Fruit fly (Drosophila melanogaster) whole organism, embryonic: ENCODE data around the gene CG15517.

Experiments
- CG10462 ChIP-seq: fragments of 200-800 bp; sonication (Bioruptor generic); optimal IDR thresholded peaks from 2 replicates; lab custom pipeline; 2016; ENCODE audit warnings: missing biosample characterization, missing genetic modification characterization
- CG12104 ChIP-seq: fragments of 200-800 bp; sonication (Bioruptor generic); optimal IDR thresholded peaks from 3 replicates; lab custom pipeline; 2016; ENCODE audit warnings: missing biosample characterization, missing genetic modification characterization
- CG12155 ChIP-seq: fragments of 200-800 bp; sonication (Bioruptor generic); optimal IDR thresholded peaks from 3 replicates; lab custom pipeline; 2016; ENCODE audit warnings: missing biosample characterization, missing genetic modification characterization
- CG12219 ChIP-seq: fragments of 200-800 bp; sonication (Bioruptor generic); optimal IDR thresholded peaks from 3 replicates; lab custom pipeline; 2018; ENCODE audit warnings: missing biosample characterization, mild to moderate bottlenecking, missing genetic modification characterization
- CG15269 ChIP-seq: fragments of 200-800 bp; sonication (Bioruptor generic); optimal IDR thresholded peaks from 2 replicates; lab custom pipeline; 2018; ENCODE audit warnings: missing biosample characterization, mild to moderate bottlenecking, missing genetic modification characterization, moderate library complexity
- CG17612 ChIP-seq: fragments of 200-800 bp; sonication (Bioruptor generic); IDR thresholded peaks from 2 replicates; pipeline ENCODE4 v1.3.6; 2022; ENCODE audit warnings: missing biosample characterization, missing genetic modification characterization
- CG17802 ChIP-seq: fragments of 200-800 bp; sonication (Bioruptor generic); optimal IDR thresholded peaks from 2 replicates; lab custom pipeline; 2018; ENCODE audit warnings: missing biosample characterization, mild to moderate bottlenecking, missing genetic modification characterization, moderate library complexity
- CG2120 ChIP-seq: fragments of 200-800 bp; sonication (Bioruptor generic); optimal IDR thresholded peaks from 3 replicates; lab custom pipeline; 2016; ENCODE audit warnings: missing biosample characterization, missing genetic modification characterization
- CG31441 ChIP-seq: fragments of 200-800 bp; sonication (Bioruptor generic); IDR thresholded peaks from 2 replicates; pipeline ENCODE4 v1.3.6; 2022; ENCODE audit warnings: missing biosample characterization, missing genetic modification characterization
- CG3281 ChIP-seq: fragments of 200-800 bp; sonication (Bioruptor generic); optimal IDR thresholded peaks from 3 replicates; lab custom pipeline; 2017; ENCODE audit warnings: missing biosample characterization, mild to moderate bottlenecking, missing genetic modification characterization
- CG3407 ChIP-seq: fragments of 200-800 bp; sonication (Bioruptor generic); optimal IDR thresholded peaks from 2 replicates; lab custom pipeline; 2018; ENCODE audit warnings: missing biosample characterization, mild to moderate bottlenecking, missing genetic modification characterization
- CG4404 ChIP-seq: fragments of 200-800 bp; sonication (Bioruptor generic); IDR thresholded peaks from 2 replicates; pipeline ENCODE4 v1.3.6; 2022; ENCODE audit warnings: missing biosample characterization, missing genetic modification characterization
- CG6791 ChIP-seq: fragments of 200-800 bp; sonication (Bioruptor generic); IDR thresholded peaks from 3 replicates; pipeline ENCODE4 v1.3.6; 2022; ENCODE audit warnings: missing biosample characterization, missing genetic modification characterization; ENCODE audit not compliant: partially characterized antibody
- CG7745 ChIP-seq: fragments of 200-800 bp; sonication (Bioruptor generic); optimal IDR thresholded peaks from 2 replicates; lab custom pipeline; 2018; ENCODE audit warnings: missing biosample characterization, mild to moderate bottlenecking, missing genetic modification characterization, moderate library complexity
- CG7839 ChIP-seq: fragments of 200-800 bp; sonication (Bioruptor generic); optimal IDR thresholded peaks from 3 replicates; lab custom pipeline; 2018; ENCODE audit warnings: missing biosample characterization, mild to moderate bottlenecking, missing genetic modification characterization, moderate library complexity
- CG8089 ChIP-seq: fragments of 200-800 bp; sonication (Bioruptor generic); optimal IDR thresholded peaks from 3 replicates; lab custom pipeline; 2016; ENCODE audit warnings: missing biosample characterization, missing genetic modification characterization
- CG8281 ChIP-seq: fragments of 200-800 bp; sonication (Bioruptor generic); optimal IDR thresholded peaks from 2 replicates; lab custom pipeline; 2018; ENCODE audit warnings: missing biosample characterization, mild to moderate bottlenecking, missing genetic modification characterization, moderate library complexity
- CG8359 ChIP-seq: fragments of 200-800 bp; sonication (Bioruptor generic); optimal IDR thresholded peaks from 2 replicates; lab custom pipeline; 2017; ENCODE audit warnings: missing biosample characterization, mild to moderate bottlenecking, missing genetic modification characterization, borderline replicate concordance
- CG8765 ChIP-seq: fragments of 200-800 bp; sonication (Bioruptor generic); IDR thresholded peaks from 2 replicates; pipeline ENCODE4 v1.3.6; 2022; ENCODE audit warnings: missing biosample characterization, missing genetic modification characterization
- Dip2 ChIP-seq: fragments of 200-800 bp; sonication (Bioruptor generic); IDR thresholded peaks from 2 replicates; pipeline ENCODE4 v1.3.6; 2022; ENCODE audit warnings: missing biosample characterization, missing genetic modification characterization
- E2f2 ChIP-seq: fragments of 200-800 bp; sonication (Bioruptor generic); IDR thresholded peaks from 2 replicates; pipeline ENCODE4 v1.3.6; 2022; ENCODE audit warnings: missing biosample characterization, missing genetic modification characterization
- H2.0 ChIP-seq: fragments of 200-800 bp; sonication (Bioruptor generic); IDR thresholded peaks from 2 replicates; pipeline ENCODE4 v1.3.6; 2022; ENCODE audit warnings: missing biosample characterization, missing genetic modification characterization
- NFAT ChIP-seq: fragments of 200-800 bp; sonication (Bioruptor generic); IDR thresholded peaks from 2 replicates; pipeline ENCODE4 v1.3.6; 2022; ENCODE audit warnings: missing biosample characterization, missing genetic modification characterization
- Oaz ChIP-seq: fragments of 200-800 bp; sonication (Bioruptor generic); IDR thresholded peaks from 2 replicates; pipeline ENCODE4 v1.3.6; 2022; ENCODE audit warnings: missing biosample characterization, missing genetic modification characterization
- Sox100B ChIP-seq: fragments of 200-800 bp; sonication (Bioruptor generic); optimal IDR thresholded peaks from 3 replicates; lab custom pipeline; 2018; ENCODE audit warnings: missing biosample characterization, mild to moderate bottlenecking, missing genetic modification characterization
- Stat92E ChIP-seq, 3 experiments: fragments of >200 bp in 2 of 3; fragments of 200-800 bp in 1 of 3; sonication (Bioruptor generic) in 1 of 3; optimal IDR thresholded peaks; 2 replicates each; lab custom pipeline; 2017 to 2019; ENCODE audit warnings: missing biosample characterization in 3 of 3, missing genetic modification characterization in 3 of 3, mild to moderate bottlenecking in 1 of 3, moderate library complexity in 1 of 3
- Taf1 ChIP-seq: fragments of 200-800 bp; sonication (Bioruptor generic); IDR thresholded peaks from 2 replicates; pipeline ENCODE4 v1.3.6; 2022; ENCODE audit warnings: missing biosample characterization, missing genetic modification characterization
- cato ChIP-seq: fragments of 200-800 bp; sonication (Bioruptor generic); optimal IDR thresholded peaks from 2 replicates; lab custom pipeline; 2016; ENCODE audit warnings: missing biosample characterization, missing genetic modification characterization, borderline replicate concordance
- crp ChIP-seq, 2 experiments: fragments of 200-800 bp; sonication (Bioruptor generic); optimal IDR thresholded peaks; 2 replicates in 1 of 2; 3 replicates in 1 of 2; lab custom pipeline; 2017; ENCODE audit warnings: missing biosample characterization in 2 of 2, missing genetic modification characterization in 2 of 2, mild to moderate bottlenecking in 1 of 2, moderate library complexity in 1 of 2
- dpn ChIP-seq, 2 experiments: fragments of 200-800 bp; sonication (Bioruptor generic); optimal IDR thresholded peaks; 3 replicates each; lab custom pipeline; 2016; ENCODE audit warnings: missing biosample characterization in 2 of 2, missing genetic modification characterization in 2 of 2
- emc ChIP-seq: fragments of 200-800 bp; sonication (Bioruptor generic); optimal IDR thresholded peaks from 2 replicates; lab custom pipeline; 2016; ENCODE audit warnings: missing biosample characterization, missing genetic modification characterization
- hb ChIP-seq: fragments of 200-800 bp; sonication (Bioruptor generic); IDR thresholded peaks from 3 replicates; pipeline ENCODE4 v1.3.6; 2022; ENCODE audit warnings: missing biosample characterization, missing genetic modification characterization; ENCODE audit not compliant: partially characterized antibody
- insv ChIP-seq, 2 experiments: fragments of 200-800 bp; sonication (Bioruptor generic); optimal IDR thresholded peaks; 3 replicates each; lab custom pipeline; 2016 to 2018; ENCODE audit warnings: missing biosample characterization in 2 of 2, missing genetic modification characterization in 2 of 2
- klu ChIP-seq: fragments of 200-800 bp; sonication (Bioruptor generic); IDR thresholded peaks from 2 replicates; pipeline ENCODE4 v1.3.6; 2022; ENCODE audit warnings: missing biosample characterization, missing genetic modification characterization
- lola ChIP-seq, 3 experiments: fragments of >200 bp in 2 of 3; fragments of 200-800 bp in 1 of 3; sonication (Bioruptor generic) in 1 of 3; optimal IDR thresholded peaks; 2 replicates each; lab custom pipeline; 2017 to 2019; ENCODE audit warnings: missing biosample characterization in 3 of 3, missing genetic modification characterization in 3 of 3, mild to moderate bottlenecking in 1 of 3, moderate library complexity in 1 of 3
- lov ChIP-seq, 2 experiments: fragments of 200-800 bp in 1 of 2; fragments of >200 bp in 1 of 2; sonication (Bioruptor generic) in 1 of 2; IDR thresholded peaks in 1 of 2; optimal IDR thresholded peaks in 1 of 2; 2 replicates in 1 of 2; 3 replicates in 1 of 2; pipeline versions ENCODE4 v1.3.6 to Lab custom; 2017 to 2022; ENCODE audit warnings: missing biosample characterization in 1 of 2, missing genetic modification characterization in 1 of 2
- nau ChIP-seq: fragments of 200-800 bp; sonication (Bioruptor generic); optimal IDR thresholded peaks from 3 replicates; lab custom pipeline; 2017; ENCODE audit warnings: missing biosample characterization, mild to moderate bottlenecking, missing genetic modification characterization, missing genetic modification reagents
- oc ChIP-seq: fragments of 200-800 bp; sonication (Bioruptor generic); optimal IDR thresholded peaks from 2 replicates; lab custom pipeline; 2018; ENCODE audit warnings: missing biosample characterization, mild to moderate bottlenecking, missing genetic modification characterization, moderate library complexity
- pita ChIP-seq: fragments of 200-800 bp; sonication (Bioruptor generic); optimal IDR thresholded peaks from 2 replicates; lab custom pipeline; 2017; ENCODE audit warnings: missing biosample characterization, mild to moderate bottlenecking, missing genetic modification characterization
- ro ChIP-seq: fragments of 200-800 bp; sonication (Bioruptor generic); IDR thresholded peaks from 2 replicates; pipeline ENCODE4 v1.3.6; 2022; ENCODE audit warnings: missing biosample characterization, missing genetic modification characterization
- sd ChIP-seq: fragments of 200-800 bp; sonication (Bioruptor generic); optimal IDR thresholded peaks from 3 replicates; lab custom pipeline; 2018; ENCODE audit warnings: missing biosample characterization, mild to moderate bottlenecking, missing genetic modification characterization, moderate library complexity
- tx ChIP-seq: fragments of 200-800 bp; sonication (Bioruptor generic); optimal IDR thresholded peaks from 2 replicates; lab custom pipeline; 2016; ENCODE audit warnings: missing biosample characterization, missing genetic modification characterization
- vnd ChIP-seq: fragments of 200-800 bp; sonication (Bioruptor generic); IDR thresholded peaks from 3 replicates; pipeline ENCODE4 v1.3.6; 2022; ENCODE audit warnings: missing biosample characterization, missing genetic modification characterization; ENCODE audit not compliant: partially characterized antibody
- zfh1 ChIP-seq: fragments of 200-800 bp; sonication (Bioruptor generic); IDR thresholded peaks from 3 replicates; pipeline ENCODE4 v1.3.6; 2022; ENCODE audit warnings: missing biosample characterization, missing genetic modification characterization

The CG15517 gene

DNA sequence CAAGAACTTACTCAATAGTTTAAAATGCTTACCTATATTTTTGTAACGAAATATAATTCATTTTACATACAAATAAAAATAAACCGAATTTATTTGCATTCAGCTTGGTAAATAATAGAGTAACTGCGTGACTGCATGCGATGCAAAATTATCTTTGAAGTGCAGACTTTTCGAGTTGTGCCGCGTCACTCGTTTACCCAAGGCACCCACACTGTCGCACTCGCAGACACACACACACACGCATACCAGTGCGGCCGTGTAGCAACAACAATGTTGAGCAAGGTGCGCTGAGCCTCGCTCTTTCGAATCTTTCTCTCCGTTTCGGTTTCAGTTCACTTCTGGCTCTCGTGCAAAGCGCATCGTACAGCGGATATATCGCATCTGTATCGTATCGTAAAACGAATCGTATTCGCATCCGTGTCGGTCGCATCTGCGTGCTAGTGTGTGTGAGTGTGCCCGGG lies 26.9 kb downstream of the CG15517 start, which contains the start of gene CG31038 (continued):
- TF ChIP-seq klu (GFP tag; lab: Robert Waterston, UW) (no peak), vnd (GFP tag; lab: Robert Waterston, UW) (no peak), lov (optimal IDR thresholded peaks at IDR 0.05; lab: Kevin White, UChicago) (no peak), lov (GFP tag; IDR thresholded peaks at IDR 0.05; lab: Robert Waterston, UW) (0 out of 3 replicates have a peak, but pooled peaks have one; percentile 40), CG4404 (no peak), H2.0 (GFP tag; lab: Robert Waterston, UW) (no peak), CG7745 (no peak), NFAT (GFP tag; lab: Robert Waterston, UW) (peak; percentile 40; the same call in 1 of the 2 replicates), zfh1 (peak; percentile 55; the same call in 2 of the 3 replicates), pita (no peak), E2f2 (GFP tag; lab: Robert Waterston, UW) (no peak), CG2120 (no peak), sd (tag; lab: Kevin White, UChicago) (no peak), CG10462 (GFP tag; lab: Kevin White, UChicago) (no peak), crp (GFP tag; optimal IDR thresholded peaks at IDR 0.05; lab: Kevin White, UChicago) (no peak), dpn (GFP tag; optimal IDR thresholded peaks at IDR 0.05; lab: Kevin White, UChicago) (peak in 1 of 2 experiments; percentile 20), CG8089 (no peak), lola (GFP tag; optimal IDR thresholded peaks at IDR 0.05; lab: Kevin White, UChicago) (no peak), insv (GFP tag; optimal IDR thresholded peaks at IDR 0.05; lab: Kevin White, UChicago) (no peak), CG12219 (GFP tag; lab: Kevin White, UChicago) (peak; percentile 42), CG8765 (GFP tag; lab: Robert Waterston, UW) (peak; percentile 37; the same call in 1 of the 2 replicates), CG31441 (GFP tag; lab: Robert Waterston, UW) (peak; percentile 24), hb (GFP tag; lab: Robert Waterston, UW) (no peak), Dip2 (GFP tag; lab: Robert Waterston, UW) (no peak), CG15269 (tag; lab: Kevin White, UChicago) (peak; percentile 3), emc (GFP tag; lab: Kevin White, UChicago) (no peak), CG8359 (GFP tag; lab: Kevin White, UChicago) (no peak), Sox100B (GFP tag; lab: Kevin White, UChicago) (no peak), CG8281 (no peak), oc (tag; lab: Kevin White, UChicago) (no peak), ro (no peak), tx (no peak), CG3407 (GFP tag; lab: Kevin White, UChicago) (no peak), Taf1 (GFP tag; lab: Robert Waterston, UW) (no peak), cato (GFP tag; lab: Kevin White, UChicago) (no peak), CG12155 (GFP tag; lab: Kevin White, UChicago) (no peak), CG17612 (GFP tag; lab: Robert Waterston, UW) (no peak), nau (GFP tag; lab: Kevin White, UChicago) (no peak), Oaz (GFP tag; lab: Robert Waterston, UW) (no peak), Stat92E (GFP tag; optimal IDR thresholded peaks at IDR 0.05; lab: Kevin White, UChicago) (peak in 1 of 3 experiments; percentile 32), CG12104 (GFP tag; lab: Kevin White, UChicago) (no peak), CG6791 (GFP tag; lab: Robert Waterston, UW) (peak; percentile 69; the same call in 2 of the 3 replicates), CG7839 (tag; lab: Kevin White, UChicago) (no peak), CG17802 (tag; lab: Kevin White, UChicago) (no peak), CG3281 (GFP tag; lab: Kevin White, UChicago) (no peak)
